Fruit fly (Drosophila melanogaster) whole organism, embryonic: Measurements from ENCODE around the gene Elp3.

Experiments
- Atf6 ChIP-seq: fragments of 200-800 bp; sonication (Bioruptor generic); IDR thresholded peaks from 2 replicates; pipeline ENCODE4 v1.3.6; 2022; ENCODE audit warnings: missing biosample characterization, missing genetic modification characterization
- Blimp-1 ChIP-seq: fragments of 200-800 bp; sonication (Bioruptor generic); optimal IDR thresholded peaks from 3 replicates; lab custom pipeline; 2018; ENCODE audit warnings: missing biosample characterization, missing genetic modification characterization, mild to moderate bottlenecking, moderate library complexity, missing genetic modification reagents
- CG10274 ChIP-seq: fragments of 200-800 bp; sonication (Bioruptor generic); optimal IDR thresholded peaks from 3 replicates; lab custom pipeline; 2017; ENCODE audit warnings: missing biosample characterization, mild to moderate bottlenecking, missing genetic modification characterization
- CG10565 ChIP-seq: fragments of 200-800 bp; sonication (Bioruptor generic); optimal IDR thresholded peaks from 3 replicates; lab custom pipeline; 2016; ENCODE audit warnings: missing biosample characterization, mild to moderate bottlenecking, missing genetic modification characterization
- CG12219 ChIP-seq: fragments of 200-800 bp; sonication (Bioruptor generic); optimal IDR thresholded peaks from 3 replicates; lab custom pipeline; 2018; ENCODE audit warnings: missing biosample characterization, mild to moderate bottlenecking, missing genetic modification characterization
- CG12744 ChIP-seq: fragments of 200-800 bp; sonication (Bioruptor generic); optimal IDR thresholded peaks from 2 replicates; lab custom pipeline; 2016; ENCODE audit warnings: missing biosample characterization, missing genetic modification characterization
- CG13624 ChIP-seq: fragments of 200-800 bp; sonication (Bioruptor generic); optimal IDR thresholded peaks from 2 replicates; lab custom pipeline; 2016; ENCODE audit warnings: missing biosample characterization, missing genetic modification characterization
- CG14667 ChIP-seq: fragments of 200-800 bp; sonication (Bioruptor generic); IDR thresholded peaks from 2 replicates; pipeline ENCODE4 v1.3.6; 2022; ENCODE audit warnings: missing biosample characterization, missing genetic modification characterization
- CG14860 ChIP-seq: fragments of 200-800 bp; sonication (Bioruptor generic); IDR thresholded peaks from 3 replicates; pipeline ENCODE4 v1.3.6; 2022; ENCODE audit warnings: missing biosample characterization, missing genetic modification characterization; ENCODE audit not compliant: partially characterized antibody
- CG15073 ChIP-seq: fragments of 200-800 bp; sonication (Bioruptor generic); optimal IDR thresholded peaks from 2 replicates; lab custom pipeline; 2016; ENCODE audit warnings: missing biosample characterization, missing genetic modification characterization
- CG2129 ChIP-seq: fragments of 200-800 bp; sonication (Bioruptor generic); IDR thresholded peaks from 2 replicates; pipeline ENCODE4 v1.3.6; 2022; ENCODE audit warnings: missing biosample characterization, missing genetic modification characterization; ENCODE audit not compliant: partially characterized antibody
- CG30431 ChIP-seq: fragments of 200-800 bp; sonication (Bioruptor generic); optimal IDR thresholded peaks from 2 replicates; lab custom pipeline; 2017; ENCODE audit warnings: missing biosample characterization, missing genetic modification characterization
- CG3065 ChIP-seq: fragments of 200-800 bp; sonication (Bioruptor generic); optimal IDR thresholded peaks from 2 replicates; lab custom pipeline; 2016; ENCODE audit warnings: missing biosample characterization, missing genetic modification characterization
- CG31224 ChIP-seq: fragments of 200-800 bp; sonication (Bioruptor generic); IDR thresholded peaks from 2 replicates; pipeline ENCODE4 v1.3.6; 2022; ENCODE audit warnings: missing biosample characterization, missing genetic modification characterization
- CG33213 ChIP-seq: fragments of 200-800 bp; sonication (Bioruptor generic); optimal IDR thresholded peaks from 3 replicates; lab custom pipeline; 2016; ENCODE audit warnings: missing biosample characterization, missing genetic modification characterization
- CG4282 ChIP-seq: fragments of 200-800 bp; sonication (Bioruptor generic); optimal IDR thresholded peaks from 2 replicates; lab custom pipeline; 2016; ENCODE audit warnings: missing biosample characterization, missing genetic modification characterization
- CG4617 ChIP-seq: fragments of 200-800 bp; sonication (Bioruptor generic); optimal IDR thresholded peaks from 3 replicates; lab custom pipeline; 2016; ENCODE audit warnings: missing biosample characterization, missing genetic modification characterization, borderline replicate concordance
- CG4820 ChIP-seq: fragments of 200-800 bp; sonication (Bioruptor generic); optimal IDR thresholded peaks from 3 replicates; lab custom pipeline; 2016; ENCODE audit warnings: missing biosample characterization, missing genetic modification characterization
- CG7745 ChIP-seq: fragments of 200-800 bp; sonication (Bioruptor generic); optimal IDR thresholded peaks from 2 replicates; lab custom pipeline; 2018; ENCODE audit warnings: missing biosample characterization, mild to moderate bottlenecking, missing genetic modification characterization, moderate library complexity
- Dref ChIP-seq: fragments of 200-800 bp; sonication (Bioruptor generic); IDR thresholded peaks from 2 replicates; pipeline ENCODE4 v1.3.6; 2022; ENCODE audit warnings: missing biosample characterization, missing genetic modification characterization
- Drgx ChIP-seq: fragments of 200-800 bp; sonication (Bioruptor generic); IDR thresholded peaks from 2 replicates; pipeline ENCODE4 v1.3.6; 2022; ENCODE audit warnings: missing biosample characterization, missing genetic modification characterization
- HLH4C ChIP-seq: fragments of 200-800 bp; sonication (Bioruptor generic); IDR thresholded peaks from 3 replicates; pipeline ENCODE4 v1.3.6; 2022; ENCODE audit warnings: missing biosample characterization, missing genetic modification characterization; ENCODE audit not compliant: partially characterized antibody
- Hand ChIP-seq: fragments of 200-800 bp; sonication (Bioruptor generic); optimal IDR thresholded peaks from 2 replicates; lab custom pipeline; 2017; ENCODE audit warnings: mild to moderate bottlenecking, missing biosample characterization, missing genetic modification reagents, missing genetic modification characterization
- Hmr ChIP-seq: fragments of 200-800 bp; sonication (Bioruptor generic); optimal IDR thresholded peaks from 3 replicates; lab custom pipeline; 2017; ENCODE audit warnings: mild to moderate bottlenecking, missing biosample characterization, missing genetic modification reagents, missing genetic modification characterization
- Hr78 ChIP-seq, 2 experiments: fragments of 200-800 bp in 1 of 2; fragments of >200 bp in 1 of 2; sonication (Bioruptor generic) in 1 of 2; optimal IDR thresholded peaks; 2 replicates each; lab custom pipeline; 2017 to 2019; ENCODE audit warnings: missing biosample characterization in 2 of 2, missing genetic modification characterization in 2 of 2, mild to moderate bottlenecking in 1 of 2, moderate library complexity in 1 of 2
- MBD-R2 ChIP-seq: fragments of 200-800 bp; sonication (Bioruptor generic); IDR thresholded peaks from 2 replicates; pipeline ENCODE4 v1.3.6; 2022; ENCODE audit warnings: missing biosample characterization, missing genetic modification characterization
- MESR4 ChIP-seq: fragments of 200-800 bp; sonication (Bioruptor generic); optimal IDR thresholded peaks from 2 replicates; lab custom pipeline; 2018; ENCODE audit warnings: missing biosample characterization, mild to moderate bottlenecking, missing genetic modification characterization, moderate library complexity
- Mad ChIP-seq: fragments of 200-800 bp; sonication (Bioruptor generic); optimal IDR thresholded peaks from 2 replicates; lab custom pipeline; 2016; ENCODE audit warnings: missing biosample characterization, missing genetic modification characterization
- NC2β ChIP-seq: fragments of 200-800 bp; sonication (Bioruptor generic); optimal IDR thresholded peaks from 2 replicates; lab custom pipeline; 2016; ENCODE audit warnings: missing biosample characterization, missing genetic modification characterization
- Nf-YC ChIP-seq: fragments of 200-800 bp; optimal IDR thresholded peaks from 3 replicates; lab custom pipeline; 2019; ENCODE audit warnings: missing biosample characterization, mild to moderate bottlenecking, missing genetic modification characterization, moderate library complexity
- Oli ChIP-seq: fragments of 200-800 bp; sonication (Bioruptor generic); optimal IDR thresholded peaks from 2 replicates; lab custom pipeline; 2018; ENCODE audit warnings: missing biosample characterization, mild to moderate bottlenecking, missing genetic modification characterization, moderate library complexity
- Opbp ChIP-seq: fragments of 200-800 bp; sonication (Bioruptor generic); IDR thresholded peaks from 3 replicates; pipeline ENCODE4 v1.3.6; 2022; ENCODE audit warnings: missing biosample characterization, missing genetic modification characterization; ENCODE audit not compliant: partially characterized antibody
- Scr ChIP-seq: fragments of 200-800 bp; sonication (Bioruptor generic); IDR thresholded peaks from 2 replicates; pipeline ENCODE4 v1.3.6; 2022; ENCODE audit warnings: missing biosample characterization, missing genetic modification characterization; ENCODE audit not compliant: partially characterized antibody
- Sry-δ ChIP-seq: fragments of 200-800 bp; sonication (Bioruptor generic); optimal IDR thresholded peaks from 2 replicates; lab custom pipeline; 2016; ENCODE audit warnings: missing biosample characterization, missing genetic modification characterization
- Usf ChIP-seq: fragments of 200-800 bp; sonication (Bioruptor generic); optimal IDR thresholded peaks from 2 replicates; lab custom pipeline; 2017; ENCODE audit warnings: missing genotype, missing biosample characterization, missing genetic modification characterization
- amos ChIP-seq: fragments of 200-800 bp; sonication (Bioruptor generic); IDR thresholded peaks from 2 replicates; pipeline ENCODE4 v1.3.6; 2022; ENCODE audit warnings: missing biosample characterization, missing genetic modification characterization; ENCODE audit not compliant: partially characterized antibody
- bowl ChIP-seq: fragments of 200-800 bp; sonication (Bioruptor generic); IDR thresholded peaks from 2 replicates; pipeline ENCODE4 v1.3.6; 2022; ENCODE audit warnings: missing biosample characterization, missing genetic modification characterization
- dysf ChIP-seq: fragments of 200-800 bp; sonication (Bioruptor generic); IDR thresholded peaks from 3 replicates; pipeline ENCODE4 v1.3.6; 2022; ENCODE audit warnings: missing biosample characterization, missing genetic modification characterization
- fd96Cb ChIP-seq: fragments of 200-800 bp; sonication (Bioruptor generic); optimal IDR thresholded peaks from 2 replicates; lab custom pipeline; 2018; ENCODE audit warnings: missing biosample characterization, mild to moderate bottlenecking, missing genetic modification characterization, moderate library complexity
- mam ChIP-seq: fragments of 200-800 bp; sonication (Bioruptor generic); optimal IDR thresholded peaks from 3 replicates; lab custom pipeline; 2016; ENCODE audit warnings: missing biosample characterization, missing genetic modification characterization
- mirr ChIP-seq: fragments of 200-800 bp; sonication (Bioruptor generic); optimal IDR thresholded peaks from 3 replicates; lab custom pipeline; 2018; ENCODE audit warnings: missing biosample characterization, mild to moderate bottlenecking, missing genetic modification characterization
- nmo ChIP-seq: fragments of 200-800 bp; sonication (Bioruptor generic); optimal IDR thresholded peaks from 2 replicates; lab custom pipeline; 2018; ENCODE audit warnings: missing biosample characterization, mild to moderate bottlenecking, missing genetic modification characterization, moderate library complexity
- pnt ChIP-seq: fragments of 200-800 bp; sonication (Bioruptor generic); optimal IDR thresholded peaks from 3 replicates; lab custom pipeline; 2016; ENCODE audit warnings: missing biosample characterization, missing genetic modification characterization
- row ChIP-seq: fragments of 200-800 bp; sonication (Bioruptor generic); IDR thresholded peaks from 3 replicates; pipeline ENCODE4 v1.3.6; 2022; ENCODE audit warnings: missing biosample characterization, missing genetic modification characterization
- sens-2 ChIP-seq: fragments of 200-800 bp; sonication (Bioruptor generic); IDR thresholded peaks from 2 replicates; pipeline ENCODE4 v1.3.6; 2022; ENCODE audit warnings: missing biosample characterization, missing genetic modification characterization
- sna ChIP-seq: fragments of 200-800 bp; sonication (Bioruptor generic); IDR thresholded peaks from 2 replicates; pipeline ENCODE4 v1.3.6; 2022; ENCODE audit warnings: missing biosample characterization, missing genetic modification characterization; ENCODE audit not compliant: partially characterized antibody
- tll ChIP-seq, 2 experiments: fragments of 200-800 bp in 1 of 2; fragments of >200 bp in 1 of 2; sonication (Bioruptor generic) in 1 of 2; optimal IDR thresholded peaks; 2 replicates each; lab custom pipeline; 2017 to 2019; ENCODE audit warnings: missing biosample characterization in 2 of 2, missing genetic modification characterization in 2 of 2, mild to moderate bottlenecking in 1 of 2, moderate library complexity in 1 of 2
- ttk ChIP-seq: fragments of 200-800 bp; sonication (Bioruptor generic); IDR thresholded peaks from 2 replicates; pipeline ENCODE4 v2.1.2; 2022; ENCODE audit warnings: missing biosample characterization, missing genetic modification characterization
- unc-4 ChIP-seq: fragments of 200-800 bp; sonication (Bioruptor generic); IDR thresholded peaks from 2 replicates; pipeline ENCODE4 v1.3.6; 2022; ENCODE audit warnings: missing biosample characterization, missing genetic modification characterization; ENCODE audit not compliant: partially characterized antibody
- zen2 ChIP-seq: fragments of 200-800 bp; sonication (Bioruptor generic); IDR thresholded peaks from 3 replicates; pipeline ENCODE4 v1.3.6; 2022; ENCODE audit warnings: missing biosample characterization, missing genetic modification characterization; ENCODE audit not compliant: partially characterized antibody

Elp3 gene

dm6 chr2L:4452798-4453197 is 8.3 kb downstream of the Elp3 start, which contains the start of gene CG15439 (continued):
- TF ChIP-seq CG31224 (GFP tag; lab: Robert Waterston, UW), result no peak
- no peak for TF ChIP-seq mam (GFP tag; lab: Kevin White, UChicago)
- peak; percentile 61 for TF ChIP-seq MBD-R2 (GFP tag; lab: Robert Waterston, UW)
- TF ChIP-seq CG12219 (GFP tag; lab: Kevin White, UChicago), result no peak
- TF ChIP-seq zen2 (GFP tag; lab: Robert Waterston, UW), result peak; percentile 75
- no peak for TF ChIP-seq CG30431 (GFP tag; lab: Kevin White, UChicago)
- no peak for TF ChIP-seq Mad (GFP tag; lab: Kevin White, UChicago)
- TF ChIP-seq tll (GFP tag; optimal IDR thresholded peaks at IDR 0.05; lab: Kevin White, UChicago), result no peak
- TF ChIP-seq amos (GFP tag; lab: Robert Waterston, UW), result peak; percentile 72
- TF ChIP-seq CG12744, result no peak
- no peak for TF ChIP-seq CG4282 (GFP tag; lab: Kevin White, UChicago)
- peak; percentile 77 for TF ChIP-seq Dref (GFP tag; lab: Robert Waterston, UW)
- TF ChIP-seq CG2129 (GFP tag; lab: Robert Waterston, UW), result peak; percentile 43; the same call in 1 of the 2 replicates
- no peak for TF ChIP-seq CG14667 (GFP tag; lab: Robert Waterston, UW)
- TF ChIP-seq mirr (GFP tag; lab: Kevin White, UChicago), result no peak
- no peak for TF ChIP-seq CG15073 (GFP tag; lab: Kevin White, UChicago)
- peak; percentile 89 for TF ChIP-seq MESR4 (GFP tag; lab: Kevin White, UChicago)
- TF ChIP-seq sens-2 (GFP tag; lab: Robert Waterston, UW), result no peak
- TF ChIP-seq row (GFP tag; lab: Robert Waterston, UW), result peak; percentile 8; the same call in 1 of the 3 replicates
- TF ChIP-seq bowl (GFP tag; lab: Robert Waterston, UW), result no peak
- peak; percentile 77 for TF ChIP-seq unc-4 (GFP tag; lab: Robert Waterston, UW)
- TF ChIP-seq CG4617 (GFP tag; lab: Kevin White, UChicago), result peak; percentile 55
- no peak for TF ChIP-seq dysf
- TF ChIP-seq Hr78 (GFP tag; optimal IDR thresholded peaks at IDR 0.05; lab: Kevin White, UChicago), result no peak
- TF ChIP-seq Nf-YC (tag; lab: Kevin White, UChicago), result no peak
- no peak for TF ChIP-seq CG4820 (GFP tag; lab: Kevin White, UChicago)
- TF ChIP-seq Scr (GFP tag; lab: Robert Waterston, UW), result peak; percentile 76
- no peak for TF ChIP-seq CG7745 (tag; lab: Kevin White, UChicago)
- TF ChIP-seq CG3065 (GFP tag; lab: Kevin White, UChicago), result no peak
- TF ChIP-seq fd96Cb (tag; lab: Kevin White, UChicago), result no peak
- TF ChIP-seq NC2β (GFP tag; lab: Kevin White, UChicago), result no peak
- no peak for TF ChIP-seq CG13624 (GFP tag; lab: Kevin White, UChicago)
- TF ChIP-seq nmo (GFP tag; lab: Kevin White, UChicago), result no peak
- no peak for TF ChIP-seq ttk
- TF ChIP-seq Oli (tag; lab: Kevin White, UChicago), result no peak
- TF ChIP-seq CG14860, result peak; percentile 49
- no peak for TF ChIP-seq CG10565 (GFP tag; lab: Kevin White, UChicago)
- TF ChIP-seq Drgx (GFP tag; lab: Robert Waterston, UW), result no peak
- no peak for TF ChIP-seq Atf6
- peak; percentile 86 for TF ChIP-seq HLH4C (GFP tag; lab: Robert Waterston, UW)
- TF ChIP-seq pnt (GFP tag; lab: Kevin White, UChicago), result no peak
- no peak for TF ChIP-seq Usf (GFP tag; lab: Kevin White, UChicago)
- TF ChIP-seq Hmr (GFP tag; lab: Kevin White, UChicago), result no peak
- no peak for TF ChIP-seq CG33213 (GFP tag; lab: Kevin White, UChicago)
- TF ChIP-seq CG10274 (GFP tag; lab: Kevin White, UChicago), result no peak
- peak; percentile 43 for TF ChIP-seq Sry-δ (GFP tag; lab: Kevin White, UChicago)
- TF ChIP-seq Blimp-1 (GFP tag; lab: Kevin White, UChicago), result no peak
- peak; percentile 76; the same call in 2 of the 3 replicates for TF ChIP-seq Opbp (GFP tag; lab: Robert Waterston, UW)
- no peak for TF ChIP-seq Hand (GFP tag; lab: Kevin White, UChicago)
- peak; percentile 70 for TF ChIP-seq sna (GFP tag; lab: Robert Waterston, UW)
